Worm (Caenorhabditis elegans): ENCODE results near the gene Y82E9BR.20.

Gene Y82E9BR.20

ce11 chrIII:1384092-1384491 lies 9.9 kb downstream of the Y82E9BR.20 start, which contains the start of the genes fbxa-138 and Y82E9BR.5:
Gene fbxa-138 (minus strand): TSS chrIII:1384252.
Gene Y82E9BR.5 (plus strand): TSS chrIII:1384370.
- TF ChIP-seq jun-1 (tag; optimal IDR thresholded peaks at IDR 0.05) = peak; percentile 21
- TF ChIP-seq nhr-76 (tag; optimal IDR thresholded peaks at IDR 0.05) = no peak
- peak; percentile 81 for TF ChIP-seq elt-2 (tag; optimal IDR thresholded peaks at IDR 0.05)
- TF ChIP-seq pqm-1 (tag; optimal IDR thresholded peaks at IDR 0.05) = peak; percentile 32

- TF ChIP-seq elt-2 (tag; optimal IDR thresholded peaks at IDR 0.05) (peak; percentile 31), ZK546.5 (tag; optimal IDR thresholded peaks at IDR 0.05) (no peak)
Measured at ce11 chrIII:1384694-1385093, 10.5 kb downstream of the Y82E9BR.20 start.

ce11 chrIII:1388274-1389058 lies 14.3 kb downstream of the Y82E9BR.20 start, which contains the start of gene pals-20:
Gene pals-20 (minus strand): TSS chrIII:1388324.
- no peak for TF ChIP-seq unc-62 (GFP tag; optimal IDR thresholded peaks at IDR 0.05)
- peak; percentile 49 for TF ChIP-seq elt-2 (tag; optimal IDR thresholded peaks at IDR 0.05)
- TF ChIP-seq elt-1 (tag; optimal IDR thresholded peaks at IDR 0.05) = no peak
- TF ChIP-seq ceh-16 (tag; optimal IDR thresholded peaks at IDR 0.05) = no peak
- TF ChIP-seq fkh-10 (GFP tag; optimal IDR thresholded peaks at IDR 0.05) = no peak
- no peak for TF ChIP-seq fos-1 (tag; optimal IDR thresholded peaks at IDR 0.05)
- no peak for TF ChIP-seq lsy-12 (tag; optimal IDR thresholded peaks at IDR 0.05)
- TF ChIP-seq pqm-1 (tag; optimal IDR thresholded peaks at IDR 0.05) = peak; percentile 16

ce11 chrIII:1389988-1390387 lies 15.8 kb downstream of the Y82E9BR.20 start:
- TF ChIP-seq pqm-1 (tag; optimal IDR thresholded peaks at IDR 0.05) (peak; percentile 86), fos-1 (tag; optimal IDR thresholded peaks at IDR 0.05) (peak; percentile 27), nhr-11 (tag; optimal IDR thresholded peaks at IDR 0.05) (no peak), skn-1 (tag; optimal IDR thresholded peaks at IDR 0.05) (no peak), jun-1 (tag; optimal IDR thresholded peaks at IDR 0.05) (peak; percentile 72), elt-2 (tag; optimal IDR thresholded peaks at IDR 0.05) (peak; percentile 95)

DNA sequence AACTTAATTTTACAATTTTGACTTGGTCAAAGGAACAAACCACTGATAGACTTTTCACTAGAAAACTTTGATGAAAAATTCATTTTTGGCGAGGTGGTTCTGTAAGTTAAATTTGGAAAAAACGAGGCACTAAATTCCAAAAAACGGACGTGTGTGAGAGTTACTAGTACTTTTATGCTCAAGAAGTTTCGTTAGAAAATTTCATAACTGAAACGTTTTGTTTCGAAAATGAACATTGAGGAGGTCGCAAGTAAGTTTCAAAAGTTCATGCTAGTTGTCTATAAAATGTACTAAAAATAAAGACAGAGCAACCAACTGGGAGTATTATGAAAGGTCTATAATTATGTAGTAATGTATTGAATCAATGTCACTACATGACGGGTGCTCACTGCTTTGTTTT lies 17.5 kb downstream of the Y82E9BR.20 start, which contains the start of gene pals-17:
TSS of gene pals-17 (minus strand) at position 101 of the 400 bp plus-strand sequence.
- no peak for TF ChIP-seq nfya-1 (tag; optimal IDR thresholded peaks at IDR 0.05; ENCODE audit: insufficient read depth)
- no peak for TF ChIP-seq pqm-1 (tag; optimal IDR thresholded peaks at IDR 0.05)
- TF ChIP-seq fos-1 (tag; optimal IDR thresholded peaks at IDR 0.05) = no peak
- no peak for TF ChIP-seq eor-1 (tag; optimal IDR thresholded peaks at IDR 0.05)
- TF ChIP-seq pha-4 (tag; optimal IDR thresholded peaks at IDR 0.05) = no peak
- TF ChIP-seq mml-1 (tag; optimal IDR thresholded peaks at IDR 0.05) = no peak
- no peak for TF ChIP-seq nhr-76 (tag; optimal IDR thresholded peaks at IDR 0.05)
- TF ChIP-seq nhr-67 (tag; optimal IDR thresholded peaks at IDR 0.05) = no peak
- TF ChIP-seq R02D3.7 (tag; optimal IDR thresholded peaks at IDR 0.05) = no peak
- TF ChIP-seq unc-62 (GFP tag; optimal IDR thresholded peaks at IDR 0.05) = no peak
- no peak for TF ChIP-seq mdl-1 (tag; optimal IDR thresholded peaks at IDR 0.05)
- TF ChIP-seq zag-1 (tag; optimal IDR thresholded peaks at IDR 0.05) = no peak
- no peak for TF ChIP-seq ZK546.5 (tag; optimal IDR thresholded peaks at IDR 0.05)
- TF ChIP-seq nhr-28 (tag; optimal IDR thresholded peaks at IDR 0.05) = no peak
- no peak for TF ChIP-seq elt-3 (tag; optimal IDR thresholded peaks at IDR 0.05)

- TF ChIP-seq ama-1 (optimal IDR thresholded peaks at IDR 0.05) (no peak), pha-4 (tag; optimal IDR thresholded peaks at IDR 0.05) (peak; percentile 29), elt-2 (tag; optimal IDR thresholded peaks at IDR 0.05) (peak; percentile 98), nhr-76 (tag; optimal IDR thresholded peaks at IDR 0.05) (no peak), mdl-1 (tag; optimal IDR thresholded peaks at IDR 0.05) (no peak), pqm-1 (tag; optimal IDR thresholded peaks at IDR 0.05) (peak; percentile 85), elt-3 (tag; optimal IDR thresholded peaks at IDR 0.05) (no peak), lsy-12 (tag; optimal IDR thresholded peaks at IDR 0.05) (no peak), egl-5 (tag; optimal IDR thresholded peaks at IDR 0.05) (no peak), ceh-82 (tag; optimal IDR thresholded peaks at IDR 0.05) (no peak), jun-1 (tag; optimal IDR thresholded peaks at IDR 0.05) (peak; percentile 88), nhr-11 (tag; optimal IDR thresholded peaks at IDR 0.05) (no peak), nfya-1 (tag; optimal IDR thresholded peaks at IDR 0.05; ENCODE audit: insufficient read depth) (peak; percentile 10), unc-39 (tag; optimal IDR thresholded peaks at IDR 0.05) (no peak), egl-27 (tag; optimal IDR thresholded peaks at IDR 0.05) (no peak), hmg-11 (tag; optimal IDR thresholded peaks at IDR 0.05) (no peak), nhr-43 (tag; optimal IDR thresholded peaks at IDR 0.05; ENCODE audit: poor library complexity, severe bottlenecking) (no peak), R02D3.7 (tag; optimal IDR thresholded peaks at IDR 0.05) (no peak), ceh-16 (tag; optimal IDR thresholded peaks at IDR 0.05) (no peak)
Measured at ce11 chrIII:1392763-1393162, 18.6 kb downstream of the Y82E9BR.20 start.

All from whole organism, L3 larva.